Fruit fly (Drosophila melanogaster) whole organism, embryonic: ENCODE data around the gene vnd.

Experiments
- Abd-B ChIP-seq: fragments of 200-800 bp; sonication (Bioruptor generic); optimal IDR thresholded peaks from 2 replicates; lab custom pipeline; 2018; ENCODE audit warnings: missing biosample characterization, mild to moderate bottlenecking, missing genetic modification characterization, moderate library complexity
- Bteb2 ChIP-seq: fragments of 200-800 bp; sonication (Bioruptor generic); optimal IDR thresholded peaks from 2 replicates; lab custom pipeline; 2016; ENCODE audit warnings: missing biosample characterization, missing genetic modification characterization
- CG12219 ChIP-seq: fragments of 200-800 bp; sonication (Bioruptor generic); optimal IDR thresholded peaks from 3 replicates; lab custom pipeline; 2018; ENCODE audit warnings: missing biosample characterization, mild to moderate bottlenecking, missing genetic modification characterization
- CG13296 ChIP-seq: fragments of 200-800 bp; sonication (Bioruptor generic); optimal IDR thresholded peaks from 3 replicates; lab custom pipeline; 2018; ENCODE audit warnings: missing biosample characterization, mild to moderate bottlenecking, missing genetic modification characterization
- CG13894 ChIP-seq: fragments of 200-800 bp; sonication (Bioruptor generic); optimal IDR thresholded peaks from 3 replicates; lab custom pipeline; 2018; ENCODE audit warnings: missing biosample characterization, mild to moderate bottlenecking, missing genetic modification characterization, moderate library complexity
- CG14860 ChIP-seq: fragments of 200-800 bp; sonication (Bioruptor generic); IDR thresholded peaks from 3 replicates; pipeline ENCODE4 v1.3.6; 2022; ENCODE audit warnings: missing biosample characterization, missing genetic modification characterization; ENCODE audit not compliant: partially characterized antibody
- CG17361 ChIP-seq: fragments of 200-800 bp; sonication (Bioruptor generic); IDR thresholded peaks from 3 replicates; pipeline ENCODE4 v1.3.6; 2022; ENCODE audit warnings: missing biosample characterization, missing genetic modification characterization
- CG17568 ChIP-seq: fragments of 200-800 bp; sonication (Bioruptor generic); optimal IDR thresholded peaks from 2 replicates; lab custom pipeline; 2018; ENCODE audit warnings: missing biosample characterization, mild to moderate bottlenecking, missing genetic modification characterization, moderate library complexity
- CG2678 ChIP-seq: fragments of 200-800 bp; sonication (Bioruptor generic); optimal IDR thresholded peaks from 3 replicates; lab custom pipeline; 2019; ENCODE audit warnings: missing biosample characterization, mild to moderate bottlenecking, missing genetic modification characterization, moderate library complexity
- CG31441 ChIP-seq: fragments of 200-800 bp; sonication (Bioruptor generic); IDR thresholded peaks from 2 replicates; pipeline ENCODE4 v1.3.6; 2022; ENCODE audit warnings: missing biosample characterization, missing genetic modification characterization
- CG3163 ChIP-seq: fragments of 200-800 bp; sonication (Bioruptor generic); optimal IDR thresholded peaks from 3 replicates; lab custom pipeline; 2016; ENCODE audit warnings: missing biosample characterization, missing genetic modification characterization
- CG33557 ChIP-seq: fragments of 200-800 bp; sonication (Bioruptor generic); optimal IDR thresholded peaks from 2 replicates; lab custom pipeline; 2019; ENCODE audit warnings: missing biosample characterization, mild to moderate bottlenecking, missing genetic modification characterization, moderate library complexity
- CG34224 ChIP-seq: fragments of 200-800 bp; sonication (Bioruptor generic); IDR thresholded peaks from 3 replicates; pipeline ENCODE4 v1.3.6; 2022; ENCODE audit warnings: missing biosample characterization, missing genetic modification characterization; ENCODE audit not compliant: partially characterized antibody
- CG3847 ChIP-seq: fragments of 200-800 bp; sonication (Bioruptor generic); IDR thresholded peaks from 2 replicates; pipeline ENCODE4 v1.3.6; 2022; ENCODE audit warnings: missing biosample characterization, missing genetic modification characterization
- CG4282 ChIP-seq: fragments of 200-800 bp; sonication (Bioruptor generic); optimal IDR thresholded peaks from 2 replicates; lab custom pipeline; 2016; ENCODE audit warnings: missing biosample characterization, missing genetic modification characterization
- CG7556 ChIP-seq: fragments of 200-800 bp; sonication (Bioruptor generic); optimal IDR thresholded peaks from 2 replicates; lab custom pipeline; 2017; ENCODE audit warnings: missing biosample characterization, mild to moderate bottlenecking, missing genetic modification characterization
- CG7786 ChIP-seq: fragments of 200-800 bp; sonication (Bioruptor generic); optimal IDR thresholded peaks from 2 replicates; lab custom pipeline; 2016; ENCODE audit warnings: missing biosample characterization, missing genetic modification characterization
- CG8089 ChIP-seq: fragments of 200-800 bp; sonication (Bioruptor generic); optimal IDR thresholded peaks from 3 replicates; lab custom pipeline; 2016; ENCODE audit warnings: missing biosample characterization, missing genetic modification characterization
- CG8388 ChIP-seq: fragments of 200-800 bp; sonication (Bioruptor generic); optimal IDR thresholded peaks from 2 replicates; lab custom pipeline; 2019; ENCODE audit warnings: missing biosample characterization, mild to moderate bottlenecking, missing genetic modification characterization, moderate library complexity
- CG8478 ChIP-seq: fragments of >200 bp; optimal IDR thresholded peaks from 2 replicates; lab custom pipeline; 2018
- CG9797 ChIP-seq: fragments of 200-800 bp; sonication (Bioruptor generic); optimal IDR thresholded peaks from 3 replicates; lab custom pipeline; 2018; ENCODE audit warnings: missing biosample characterization, mild to moderate bottlenecking, missing genetic modification characterization
- CG9817 ChIP-seq: fragments of 200-800 bp; sonication (Bioruptor generic); optimal IDR thresholded peaks from 2 replicates; lab custom pipeline; 2018; ENCODE audit warnings: missing biosample characterization, mild to moderate bottlenecking, missing genetic modification characterization, moderate library complexity
- CTCF ChIP-seq: fragments of 200-800 bp; sonication (Bioruptor generic); optimal IDR thresholded peaks from 2 replicates; lab custom pipeline; 2017; ENCODE audit warnings: missing biosample characterization, mild to moderate bottlenecking, missing genetic modification characterization, moderate library complexity
- D ChIP-seq, 2 experiments: fragments of 200-800 bp in 1 of 2; fragments of >200 bp in 1 of 2; sonication (Bioruptor generic) in 1 of 2; optimal IDR thresholded peaks; 2 replicates in 1 of 2; 3 replicates in 1 of 2; lab custom pipeline; 2017; ENCODE audit warnings: mild to moderate bottlenecking in 1 of 2, missing biosample characterization in 1 of 2, missing genetic modification characterization in 1 of 2, missing genetic modification reagents in 1 of 2
- HmgZ ChIP-seq: fragments of 200-800 bp; sonication (Bioruptor generic); optimal IDR thresholded peaks from 2 replicates; lab custom pipeline; 2018; ENCODE audit warnings: missing biosample characterization, mild to moderate bottlenecking, missing genetic modification characterization
- Lhr ChIP-seq: fragments of 200-800 bp; sonication (Bioruptor generic); optimal IDR thresholded peaks from 3 replicates; lab custom pipeline; 2017; ENCODE audit warnings: mild to moderate bottlenecking, missing biosample characterization, missing genetic modification reagents, missing genetic modification characterization
- Mrtf ChIP-seq: fragments of 200-800 bp; sonication (Bioruptor generic); IDR thresholded peaks from 3 replicates; pipeline ENCODE4 v1.3.6; 2022; ENCODE audit warnings: missing biosample characterization, missing genetic modification characterization
- Pdp1 ChIP-seq, 2 experiments: fragments of 200-800 bp; sonication (Bioruptor generic); optimal IDR thresholded peaks; 3 replicates each; lab custom pipeline; 2016; ENCODE audit warnings: missing biosample characterization in 2 of 2, missing genetic modification characterization in 2 of 2, mild to moderate bottlenecking in 1 of 2, moderate library complexity in 1 of 2
- Sry-δ ChIP-seq: fragments of 200-800 bp; sonication (Bioruptor generic); optimal IDR thresholded peaks from 2 replicates; lab custom pipeline; 2016; ENCODE audit warnings: missing biosample characterization, missing genetic modification characterization
- Xbp1 ChIP-seq: fragments of 200-800 bp; sonication (Bioruptor generic); optimal IDR thresholded peaks from 3 replicates; lab custom pipeline; 2016; ENCODE audit warnings: missing biosample characterization, mild to moderate bottlenecking, missing genetic modification characterization
- croc ChIP-seq: fragments of 200-800 bp; sonication (Bioruptor generic); conservative IDR thresholded peaks from 3 replicates; pipeline ENCODE4 v1.3.6; 2022; ENCODE audit warnings: missing biosample characterization, missing genetic modification characterization
- crol ChIP-seq: fragments of 200-800 bp; sonication (Bioruptor generic); IDR thresholded peaks from 2 replicates; pipeline ENCODE4 v1.3.6; 2022; ENCODE audit warnings: missing biosample characterization, missing genetic modification characterization
- da ChIP-seq: fragments of 200-800 bp; sonication (Bioruptor generic); optimal IDR thresholded peaks from 2 replicates; lab custom pipeline; 2016; ENCODE audit warnings: missing biosample characterization, missing genetic modification characterization
- ems ChIP-seq: fragments of 200-800 bp; sonication (Bioruptor generic); optimal IDR thresholded peaks from 3 replicates; lab custom pipeline; 2016; ENCODE audit warnings: missing biosample characterization, missing genetic modification characterization
- fd3F ChIP-seq: fragments of 200-800 bp; sonication (Bioruptor generic); optimal IDR thresholded peaks from 2 replicates; lab custom pipeline; 2018; ENCODE audit warnings: missing biosample characterization, mild to moderate bottlenecking, missing genetic modification characterization, moderate library complexity
- gfzf ChIP-seq: fragments of 200-800 bp; sonication (Bioruptor generic); optimal IDR thresholded peaks from 2 replicates; lab custom pipeline; 2016; ENCODE audit warnings: missing biosample characterization, mild to moderate bottlenecking, missing genetic modification characterization, moderate library complexity
- grau ChIP-seq: fragments of 200-800 bp; optimal IDR thresholded peaks from 3 replicates; lab custom pipeline; 2019; ENCODE audit warnings: missing biosample characterization, mild to moderate bottlenecking, missing genetic modification characterization, moderate library complexity
- hkb ChIP-seq, 2 experiments: fragments of 200-800 bp in 1 of 2; fragments of >200 bp in 1 of 2; sonication (Bioruptor generic) in 1 of 2; IDR thresholded peaks in 1 of 2; optimal IDR thresholded peaks in 1 of 2; 2 replicates each; pipeline versions ENCODE4 v1.3.6 to Lab custom; 2017 to 2022; ENCODE audit warnings: missing biosample characterization in 1 of 2, missing genetic modification characterization in 1 of 2
- jigr1 ChIP-seq: fragments of 200-800 bp; sonication (Bioruptor generic); IDR thresholded peaks from 3 replicates; pipeline ENCODE4 v1.3.6; 2022; ENCODE audit warnings: missing biosample characterization, missing genetic modification characterization
- jumu ChIP-seq: fragments of 200-800 bp; sonication (Bioruptor generic); optimal IDR thresholded peaks from 3 replicates; lab custom pipeline; 2016; ENCODE audit warnings: missing biosample characterization, missing genetic modification characterization
- pho ChIP-seq: fragments of 200-800 bp; sonication (Bioruptor generic); optimal IDR thresholded peaks from 2 replicates; lab custom pipeline; 2016; ENCODE audit warnings: missing biosample characterization, missing genetic modification characterization
- pzg ChIP-seq: fragments of 200-800 bp; sonication (Bioruptor generic); optimal IDR thresholded peaks from 3 replicates; lab custom pipeline; 2018; ENCODE audit warnings: missing biosample characterization, mild to moderate bottlenecking, missing genetic modification characterization, moderate library complexity
- row ChIP-seq: fragments of 200-800 bp; sonication (Bioruptor generic); IDR thresholded peaks from 3 replicates; pipeline ENCODE4 v1.3.6; 2022; ENCODE audit warnings: missing biosample characterization, missing genetic modification characterization
- sd ChIP-seq: fragments of 200-800 bp; sonication (Bioruptor generic); optimal IDR thresholded peaks from 3 replicates; lab custom pipeline; 2018; ENCODE audit warnings: missing biosample characterization, mild to moderate bottlenecking, missing genetic modification characterization, moderate library complexity
- stwl ChIP-seq: fragments of 200-800 bp; sonication (Bioruptor generic); optimal IDR thresholded peaks from 3 replicates; lab custom pipeline; 2018; ENCODE audit warnings: missing biosample characterization, mild to moderate bottlenecking, missing genetic modification characterization, moderate library complexity
- tll ChIP-seq, 2 experiments: fragments of 200-800 bp in 1 of 2; fragments of >200 bp in 1 of 2; sonication (Bioruptor generic) in 1 of 2; optimal IDR thresholded peaks; 2 replicates each; lab custom pipeline; 2017 to 2019; ENCODE audit warnings: missing biosample characterization in 2 of 2, missing genetic modification characterization in 2 of 2, mild to moderate bottlenecking in 1 of 2, moderate library complexity in 1 of 2
- ttk ChIP-seq: fragments of 200-800 bp; sonication (Bioruptor generic); IDR thresholded peaks from 2 replicates; pipeline ENCODE4 v2.1.2; 2022; ENCODE audit warnings: missing biosample characterization, missing genetic modification characterization
- vfl ChIP-seq: fragments of 200-800 bp; sonication (Bioruptor generic); optimal IDR thresholded peaks from 2 replicates; lab custom pipeline; 2016; ENCODE audit warnings: missing biosample characterization, missing genetic modification characterization
- zen ChIP-seq: fragments of 200-800 bp; sonication (Bioruptor generic); optimal IDR thresholded peaks from 3 replicates; lab custom pipeline; 2018; ENCODE audit warnings: missing biosample characterization, mild to moderate bottlenecking, missing genetic modification characterization, moderate library complexity

Gene vnd

DNA sequence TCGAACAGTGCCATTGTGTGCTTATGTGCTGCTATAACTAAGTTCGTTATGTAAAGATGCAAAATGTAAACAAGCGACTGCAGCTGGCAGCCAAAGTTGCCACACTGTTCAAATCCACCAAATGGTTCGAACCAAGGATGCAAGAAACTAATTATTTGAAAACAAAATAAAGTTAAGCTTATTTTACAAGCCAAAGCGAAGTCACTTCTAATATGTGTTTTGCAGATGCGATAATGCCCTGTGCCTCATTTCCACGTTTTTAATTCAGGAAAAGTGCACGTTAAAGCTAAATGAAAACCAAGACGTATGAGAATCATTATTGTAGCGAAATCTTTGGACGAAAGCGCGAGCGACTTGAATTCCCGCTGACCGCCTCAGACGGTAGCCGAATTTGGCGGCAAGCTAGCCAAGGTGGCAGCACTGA, 39.2 kb downstream of the vnd start, which contains the start of the genes CG13365 and Vsp37A (continued):
- TF ChIP-seq CG3163 (peak; percentile 4), jigr1 (GFP tag; lab: Robert Waterston, UW) (0 out of 3 replicates have a peak, but pooled peaks have one; percentile 16), fd3F (GFP tag; lab: Kevin White, UChicago) (no peak), croc (GFP tag; lab: Robert Waterston, UW) (peak; percentile 28; the same call in 1 of the 3 replicates), CG13296 (GFP tag; lab: Kevin White, UChicago) (peak; percentile 59), crol (no peak), Mrtf (GFP tag; lab: Robert Waterston, UW) (peak; percentile 42; the same call in 1 of the 3 replicates), CG9797 (GFP tag; lab: Kevin White, UChicago) (peak; percentile 41), zen (tag; lab: Kevin White, UChicago) (peak; percentile 23), Sry-δ (GFP tag; lab: Kevin White, UChicago) (peak; percentile 65), Pdp1 (GFP tag; optimal IDR thresholded peaks at IDR 0.05; lab: Kevin White, UChicago) (peak; percentile 36 to 98), CG33557 (peak; percentile 34), CTCF (GFP tag; lab: Kevin White, UChicago) (peak; percentile 34), pho (GFP tag; lab: Kevin White, UChicago) (peak; percentile 49), Xbp1 (GFP tag; lab: Kevin White, UChicago) (peak; percentile 50), da (peak; percentile 38), pzg (peak; percentile 50), CG17568 (GFP tag; lab: Kevin White, UChicago) (no peak), Abd-B (peak; percentile 38), CG2678 (peak; percentile 64), vfl (GFP tag; lab: Kevin White, UChicago) (peak; percentile 31), Bteb2 (no peak), CG17361 (GFP tag; lab: Robert Waterston, UW) (peak; percentile 71), CG31441 (GFP tag; lab: Robert Waterston, UW) (0 out of 2 replicates have a peak, but pooled peaks have one; percentile 26), row (GFP tag; lab: Robert Waterston, UW) (peak; percentile 85), hkb (optimal IDR thresholded peaks at IDR 0.05; lab: Kevin White, UChicago) (peak; percentile 84), hkb (GFP tag; IDR thresholded peaks at IDR 0.05; lab: Robert Waterston, UW) (peak; percentile 52), stwl (tag; lab: Kevin White, UChicago) (peak; percentile 25), CG7786 (peak; percentile 52), CG12219 (GFP tag; lab: Kevin White, UChicago) (no peak), CG4282 (GFP tag; lab: Kevin White, UChicago) (peak; percentile 49), jumu (peak; percentile 58), CG7556 (GFP tag; lab: Kevin White, UChicago) (peak; percentile 25), CG14860 (GFP tag; lab: Robert Waterston, UW) (no peak), CG13894 (tag; lab: Kevin White, UChicago) (peak; percentile 40), ttk (GFP tag; lab: Robert Waterston, UW) (no peak), D (optimal IDR thresholded peaks at IDR 0.05; lab: Kevin White, UChicago) (no peak), D (GFP tag; optimal IDR thresholded peaks at IDR 0.05; lab: Kevin White, UChicago) (peak; percentile 11), CG8089 (GFP tag; lab: Kevin White, UChicago) (peak; percentile 14), CG34224 (GFP tag; lab: Robert Waterston, UW) (no peak), CG8388 (GFP tag; lab: Kevin White, UChicago) (peak; percentile 20), CG8478 (lab: Kevin White, UChicago) (no peak), HmgZ (tag; lab: Kevin White, UChicago) (peak; percentile 66), tll (GFP tag; optimal IDR thresholded peaks at IDR 0.05; lab: Kevin White, UChicago) (peak in 1 of 2 experiments; percentile 80), CG9817 (tag; lab: Kevin White, UChicago) (peak; percentile 37), ems (GFP tag; lab: Kevin White, UChicago) (peak; percentile 17), gfzf (GFP tag; lab: Kevin White, UChicago) (peak; percentile 54), grau (tag; lab: Kevin White, UChicago) (peak; percentile 48), Lhr (GFP tag; lab: Kevin White, UChicago) (peak; percentile 56), sd (tag; lab: Kevin White, UChicago) (peak; percentile 34), CG3847 (GFP tag; lab: Robert Waterston, UW) (peak; percentile 65)
